Fruit fly (Drosophila melanogaster) whole organism, embryonic: ENCODE results near the gene Hrd3.
A peak's percentile ranks its signal among the peaks of the same experiment; 100 is the strongest.

ENCODE experiments used
- Atf6 ChIP-seq: fragments of 200-800 bp; sonication (Bioruptor generic); IDR thresholded peaks from 2 replicates; pipeline ENCODE4 v1.3.6; 2022; ENCODE audit warnings: missing biosample characterization, missing genetic modification characterization
- Bteb2 ChIP-seq: fragments of 200-800 bp; sonication (Bioruptor generic); optimal IDR thresholded peaks from 2 replicates; lab custom pipeline; 2016; ENCODE audit warnings: missing biosample characterization, missing genetic modification characterization
- CG11504 ChIP-seq: fragments of 200-800 bp; sonication (Bioruptor generic); optimal IDR thresholded peaks from 3 replicates; lab custom pipeline; 2019; ENCODE audit warnings: missing biosample characterization, mild to moderate bottlenecking, missing genetic modification characterization, moderate library complexity
- CG11560 ChIP-seq: fragments of 200-800 bp; sonication (Bioruptor generic); IDR thresholded peaks from 3 replicates; pipeline ENCODE4 v1.3.6; 2022; ENCODE audit warnings: missing biosample characterization, missing genetic modification characterization
- CG13296 ChIP-seq: fragments of 200-800 bp; sonication (Bioruptor generic); optimal IDR thresholded peaks from 3 replicates; lab custom pipeline; 2018; ENCODE audit warnings: missing biosample characterization, mild to moderate bottlenecking, missing genetic modification characterization
- CG14965 ChIP-seq: fragments of 200-800 bp; sonication (Bioruptor generic); optimal IDR thresholded peaks from 2 replicates; lab custom pipeline; 2016; ENCODE audit warnings: missing biosample characterization, missing genetic modification characterization, borderline replicate concordance
- CG15011 ChIP-seq: fragments of 200-800 bp; sonication (Bioruptor generic); optimal IDR thresholded peaks from 3 replicates; lab custom pipeline; 2018; ENCODE audit warnings: missing biosample characterization, mild to moderate bottlenecking, missing genetic modification characterization
- CG15269 ChIP-seq: fragments of 200-800 bp; sonication (Bioruptor generic); optimal IDR thresholded peaks from 2 replicates; lab custom pipeline; 2018; ENCODE audit warnings: missing biosample characterization, mild to moderate bottlenecking, missing genetic modification characterization, moderate library complexity
- CG15479 ChIP-seq: fragments of 200-800 bp; sonication (Bioruptor generic); optimal IDR thresholded peaks from 3 replicates; lab custom pipeline; 2019; ENCODE audit warnings: missing biosample characterization, mild to moderate bottlenecking, missing genetic modification characterization, moderate library complexity
- CG16815 ChIP-seq: fragments of 200-800 bp; sonication (Bioruptor generic); optimal IDR thresholded peaks from 3 replicates; lab custom pipeline; 2017; ENCODE audit warnings: missing biosample characterization, mild to moderate bottlenecking, missing genetic modification characterization
- CG2120 ChIP-seq: fragments of 200-800 bp; sonication (Bioruptor generic); optimal IDR thresholded peaks from 3 replicates; lab custom pipeline; 2016; ENCODE audit warnings: missing biosample characterization, missing genetic modification characterization
- CG2129 ChIP-seq: fragments of 200-800 bp; sonication (Bioruptor generic); IDR thresholded peaks from 2 replicates; pipeline ENCODE4 v1.3.6; 2022; ENCODE audit warnings: missing biosample characterization, missing genetic modification characterization; ENCODE audit not compliant: partially characterized antibody
- CG2678 ChIP-seq: fragments of 200-800 bp; sonication (Bioruptor generic); optimal IDR thresholded peaks from 3 replicates; lab custom pipeline; 2019; ENCODE audit warnings: missing biosample characterization, mild to moderate bottlenecking, missing genetic modification characterization, moderate library complexity
- CG3726 ChIP-seq: fragments of 200-800 bp; sonication (Bioruptor generic); IDR thresholded peaks from 3 replicates; pipeline ENCODE4, ENCODE4 v1.3.6; 2022; ENCODE audit warnings: missing biosample characterization, missing genetic modification characterization
- CG5245 ChIP-seq: fragments of 200-800 bp; sonication (Bioruptor generic); optimal IDR thresholded peaks from 3 replicates; lab custom pipeline; 2016; ENCODE audit warnings: missing biosample characterization, missing genetic modification characterization
- CG8944 ChIP-seq: fragments of 200-800 bp; sonication (Bioruptor generic); optimal IDR thresholded peaks from 3 replicates; lab custom pipeline; 2016; ENCODE audit warnings: missing biosample characterization, missing genetic modification characterization
- CG9727 ChIP-seq: fragments of 200-800 bp; sonication (Bioruptor generic); optimal IDR thresholded peaks from 3 replicates; lab custom pipeline; 2017; ENCODE audit warnings: missing biosample characterization, mild to moderate bottlenecking, missing genetic modification characterization
- CrebB ChIP-seq: fragments of 200-800 bp; sonication (Bioruptor generic); optimal IDR thresholded peaks from 3 replicates; lab custom pipeline; 2018; ENCODE audit warnings: missing biosample characterization, mild to moderate bottlenecking, missing genetic modification characterization
- D19B ChIP-seq: fragments of 200-800 bp; sonication (Bioruptor generic); optimal IDR thresholded peaks from 2 replicates; lab custom pipeline; 2017; ENCODE audit warnings: missing biosample characterization, mild to moderate bottlenecking, missing genetic modification characterization
- Eip74EF ChIP-seq, 2 experiments: fragments of 200-800 bp in 1 of 2; fragments of >200 bp in 1 of 2; sonication (Bioruptor generic) in 1 of 2; optimal IDR thresholded peaks; 2 replicates each; lab custom pipeline; 2017 to 2019; ENCODE audit warnings: missing biosample characterization in 2 of 2, missing genetic modification characterization in 2 of 2, mild to moderate bottlenecking in 1 of 2, moderate library complexity in 1 of 2
- Gug ChIP-seq: fragments of 200-800 bp; sonication (Bioruptor generic); IDR thresholded peaks from 4 replicates; pipeline ENCODE4 v1.3.6; 2022; ENCODE audit warnings: missing biosample characterization, missing genetic modification characterization
- Hand ChIP-seq: fragments of 200-800 bp; sonication (Bioruptor generic); optimal IDR thresholded peaks from 2 replicates; lab custom pipeline; 2017; ENCODE audit warnings: mild to moderate bottlenecking, missing biosample characterization, missing genetic modification reagents, missing genetic modification characterization
- Lhr ChIP-seq: fragments of 200-800 bp; sonication (Bioruptor generic); optimal IDR thresholded peaks from 3 replicates; lab custom pipeline; 2017; ENCODE audit warnings: mild to moderate bottlenecking, missing biosample characterization, missing genetic modification reagents, missing genetic modification characterization
- Lim3 ChIP-seq: fragments of 200-800 bp; sonication (Bioruptor generic); IDR thresholded peaks from 2 replicates; pipeline ENCODE4 v1.3.6; 2022; ENCODE audit warnings: missing biosample characterization, missing genetic modification characterization
- Med ChIP-seq: fragments of 200-800 bp; sonication (Bioruptor generic); peaks from one replicate; lab custom pipeline; 2016; ENCODE audit warnings: missing biosample characterization, missing genetic modification characterization, mild to moderate bottlenecking, inconsistent platforms, moderate library complexity
- NC2α ChIP-seq: fragments of 200-800 bp; sonication (Bioruptor generic); optimal IDR thresholded peaks from 2 replicates; lab custom pipeline; 2016; ENCODE audit warnings: missing biosample characterization, missing genetic modification characterization
- NK7.1 ChIP-seq: fragments of 200-800 bp; sonication (Bioruptor generic); optimal IDR thresholded peaks from 3 replicates; lab custom pipeline; 2016; ENCODE audit warnings: missing biosample characterization, missing genetic modification characterization
- Optix ChIP-seq: fragments of 200-800 bp; sonication (Bioruptor generic); IDR thresholded peaks from 3 replicates; pipeline ENCODE4 v1.3.6; 2022; ENCODE audit warnings: missing biosample characterization, missing genetic modification characterization
- Taf1 ChIP-seq: fragments of 200-800 bp; sonication (Bioruptor generic); IDR thresholded peaks from 2 replicates; pipeline ENCODE4 v1.3.6; 2022; ENCODE audit warnings: missing biosample characterization, missing genetic modification characterization
- Vsx1 ChIP-seq: fragments of 200-800 bp; sonication (Bioruptor generic); optimal IDR thresholded peaks from 2 replicates; lab custom pipeline; 2017; ENCODE audit warnings: missing biosample characterization, mild to moderate bottlenecking, missing genetic modification characterization, missing genetic modification reagents
- Xbp1 ChIP-seq: fragments of 200-800 bp; sonication (Bioruptor generic); optimal IDR thresholded peaks from 3 replicates; lab custom pipeline; 2016; ENCODE audit warnings: missing biosample characterization, mild to moderate bottlenecking, missing genetic modification characterization
- bbx ChIP-seq: fragments of 200-800 bp; sonication (Bioruptor generic); IDR thresholded peaks from 2 replicates; pipeline ENCODE4 v1.3.6; 2022; ENCODE audit warnings: missing biosample characterization, missing genetic modification characterization; ENCODE audit not compliant: partially characterized antibody
- chinmo ChIP-seq: fragments of 200-800 bp; sonication (Bioruptor generic); IDR thresholded peaks from 4 replicates; pipeline ENCODE4 v1.3.6; 2022; ENCODE audit warnings: missing biosample characterization, missing genetic modification characterization; ENCODE audit not compliant: partially characterized antibody
- ci ChIP-seq: fragments of 200-800 bp; sonication (Bioruptor generic); IDR thresholded peaks from 3 replicates; pipeline ENCODE4 v1.3.6; 2022; ENCODE audit warnings: missing biosample characterization, missing genetic modification characterization
- dati ChIP-seq: fragments of 200-800 bp; sonication (Bioruptor generic); IDR thresholded peaks from 2 replicates; pipeline ENCODE4 v1.3.6; 2022; ENCODE audit warnings: missing biosample characterization, missing genetic modification characterization
- gcm ChIP-seq: fragments of 200-800 bp; sonication (Bioruptor generic); optimal IDR thresholded peaks from 2 replicates; lab custom pipeline; 2019; ENCODE audit warnings: missing biosample characterization, mild to moderate bottlenecking, missing genetic modification characterization, moderate library complexity
- gsb-n ChIP-seq: fragments of 200-800 bp; sonication (Bioruptor generic); optimal IDR thresholded peaks from 3 replicates; lab custom pipeline; 2018; ENCODE audit warnings: missing biosample characterization, mild to moderate bottlenecking, missing genetic modification characterization
- ind ChIP-seq: fragments of 200-800 bp; sonication (Bioruptor generic); optimal IDR thresholded peaks from 3 replicates; lab custom pipeline; 2016; ENCODE audit warnings: missing biosample characterization, missing genetic modification characterization
- nerfin-1 ChIP-seq: fragments of 200-800 bp; sonication (Bioruptor generic); optimal IDR thresholded peaks from 3 replicates; lab custom pipeline; 2019; ENCODE audit warnings: missing biosample characterization, mild to moderate bottlenecking, missing genetic modification characterization, moderate library complexity
- nerfin-2 ChIP-seq: fragments of 200-800 bp; sonication (Bioruptor generic); IDR thresholded peaks from 2 replicates; pipeline ENCODE4 v1.3.6; 2022; ENCODE audit warnings: missing biosample characterization, missing genetic modification characterization; ENCODE audit not compliant: partially characterized antibody
- nom ChIP-seq: fragments of 200-800 bp; sonication (Bioruptor generic); optimal IDR thresholded peaks from 2 replicates; lab custom pipeline; 2017; ENCODE audit warnings: missing biosample characterization, missing genetic modification characterization, mild to moderate bottlenecking, moderate library complexity, missing genetic modification reagents
- onecut ChIP-seq: fragments of 200-800 bp; sonication (Bioruptor generic); IDR thresholded peaks from 2 replicates; pipeline ENCODE4 v1.3.6; 2022; ENCODE audit warnings: missing biosample characterization, missing genetic modification characterization
- org-1 ChIP-seq: fragments of 200-800 bp; sonication (Bioruptor generic); optimal IDR thresholded peaks from 2 replicates; lab custom pipeline; 2017; ENCODE audit warnings: missing biosample characterization, missing genetic modification characterization
- row ChIP-seq: fragments of 200-800 bp; sonication (Bioruptor generic); IDR thresholded peaks from 3 replicates; pipeline ENCODE4 v1.3.6; 2022; ENCODE audit warnings: missing biosample characterization, missing genetic modification characterization
- sd ChIP-seq: fragments of 200-800 bp; sonication (Bioruptor generic); optimal IDR thresholded peaks from 3 replicates; lab custom pipeline; 2018; ENCODE audit warnings: missing biosample characterization, mild to moderate bottlenecking, missing genetic modification characterization, moderate library complexity
- shn ChIP-seq: fragments of 200-800 bp; sonication (Bioruptor generic); optimal IDR thresholded peaks from 3 replicates; lab custom pipeline; 2016; ENCODE audit warnings: missing biosample characterization, missing genetic modification characterization
- sr ChIP-seq: fragments of 200-800 bp; sonication (Bioruptor generic); IDR thresholded peaks from 3 replicates; pipeline ENCODE4 v1.3.6; 2022; ENCODE audit warnings: missing biosample characterization, missing genetic modification characterization
- tup ChIP-seq: fragments of 200-800 bp; sonication (Bioruptor generic); optimal IDR thresholded peaks from 2 replicates; lab custom pipeline; 2016; ENCODE audit warnings: missing biosample characterization, mild to moderate bottlenecking, missing genetic modification characterization, moderate library complexity
- unpg ChIP-seq: fragments of 200-800 bp; sonication (Bioruptor generic); optimal IDR thresholded peaks from 3 replicates; lab custom pipeline; 2018; ENCODE audit warnings: missing biosample characterization, mild to moderate bottlenecking, missing genetic modification characterization, moderate library complexity

Gene Hrd3

dm6 chr3R:23723381-23724034 is 34.8 kb downstream of the Hrd3 start (continued):
- TF ChIP-seq Bteb2 (GFP tag; lab: Kevin White, UChicago) (no peak), sd (tag; lab: Kevin White, UChicago) (no peak), CG15269 (peak; percentile 2), row (GFP tag; lab: Robert Waterston, UW) (no peak), CG2120 (GFP tag; lab: Kevin White, UChicago) (no peak), tup (GFP tag; lab: Kevin White, UChicago) (no peak), Med (GFP tag; lab: Kevin White, UChicago) (peak; percentile 97), Vsx1 (peak; percentile 52), NC2α (GFP tag; lab: Kevin White, UChicago) (no peak), Lim3 (GFP tag; lab: Robert Waterston, UW) (no peak), ind (GFP tag; lab: Kevin White, UChicago) (peak; percentile 18), nerfin-2 (no peak), gcm (GFP tag; lab: Kevin White, UChicago) (peak; percentile 26), CG15479 (GFP tag; lab: Kevin White, UChicago) (peak; percentile 22), ci (GFP tag; lab: Robert Waterston, UW) (peak; percentile 81), nerfin-1 (tag; lab: Kevin White, UChicago) (peak; percentile 54), CG13296 (peak; percentile 71), bbx (no peak), Gug (GFP tag; lab: Robert Waterston, UW) (no peak), org-1 (peak; percentile 46), nom (GFP tag; lab: Kevin White, UChicago) (peak; percentile 54), dati (0 out of 2 replicates have a peak, but pooled peaks have one; percentile 19), CG11560 (no peak), onecut (GFP tag; lab: Robert Waterston, UW) (peak; percentile 75), Hand (no peak), CG16815 (GFP tag; lab: Kevin White, UChicago) (no peak), Atf6 (peak; percentile 52; the same call in 1 of the 2 replicates), D19B (GFP tag; lab: Kevin White, UChicago) (no peak), CG11504 (tag; lab: Kevin White, UChicago) (peak; percentile 73), CG14965 (GFP tag; lab: Kevin White, UChicago) (peak; percentile 63), CG5245 (GFP tag; lab: Kevin White, UChicago) (no peak), Xbp1 (GFP tag; lab: Kevin White, UChicago) (no peak), chinmo (GFP tag; lab: Robert Waterston, UW) (peak; percentile 76; the same call in 1 of the 4 replicates), CG2678 (tag; lab: Kevin White, UChicago) (peak; percentile 83), Taf1 (GFP tag; lab: Robert Waterston, UW) (peak; percentile 15; the same call in 1 of the 2 replicates), shn (no peak), CrebB (tag; lab: Kevin White, UChicago) (peak; percentile 48), Lhr (GFP tag; lab: Kevin White, UChicago) (no peak), Optix (GFP tag; lab: Robert Waterston, UW) (peak; percentile 42; the same call in 1 of the 3 replicates), CG2129 (GFP tag; lab: Robert Waterston, UW) (no peak), Eip74EF (GFP tag; optimal IDR thresholded peaks at IDR 0.05; lab: Kevin White, UChicago) (no peak), unpg (GFP tag; lab: Kevin White, UChicago) (no peak), CG15011 (no peak), gsb-n (tag; lab: Kevin White, UChicago) (peak; percentile 54), CG9727 (GFP tag; lab: Kevin White, UChicago) (peak; percentile 43), NK7.1 (GFP tag; lab: Kevin White, UChicago) (no peak), CG8944 (no peak), sr (peak; percentile 83), CG3726 (GFP tag; lab: Robert Waterston, UW) (peak; percentile 79; the same call in 2 of the 3 replicates)
